Worm (Caenorhabditis elegans) whole organism, L4 larva: ENCODE data around the gene tag-243.

Experiments used
- D1046.2 ChIP-seq: fragments of 200-800 bp; sonication (Bioruptor generic); IDR thresholded peaks from 2 replicates; pipeline ENCODE4 v1.3.6; 2022; ENCODE audit warnings: missing genetic modification characterization, missing compliant biosample characterization
- F49E8.2 ChIP-seq: sonication (generic microtip); optimal IDR thresholded peaks from 2 replicates; lab custom pipeline; 2016; ENCODE audit warnings: missing compliant biosample characterization, mild to moderate bottlenecking, missing genetic modification characterization, borderline replicate concordance
- Y75B8A.6 ChIP-seq: fragments of 200-800 bp; sonication (Bioruptor generic); IDR thresholded peaks from 2 replicates; pipeline ENCODE4 v1.3.6; 2022; ENCODE audit warnings: missing genetic modification reagents, missing genetic modification characterization, missing compliant biosample characterization
- aha-1 ChIP-seq: fragments of 150-350 bp; peaks from one replicate; lab custom pipeline; 2014; ENCODE audit warnings: missing biosample characterization, missing genetic modification characterization
- ceh-28 ChIP-seq: fragments of 150-350 bp; optimal IDR thresholded peaks from 2 replicates; lab custom pipeline; 2014; ENCODE audit warnings: missing biosample characterization, missing genetic modification reagents, missing genetic modification characterization
- ceh-62 ChIP-seq: sonication (generic microtip); optimal IDR thresholded peaks from 2 replicates; lab custom pipeline; 2017; ENCODE audit warnings: missing biosample characterization, missing genetic modification characterization
- ces-1 ChIP-seq: fragments of 150-350 bp; sonication (generic microtip); optimal IDR thresholded peaks from 4 replicates; lab custom pipeline; 2014; ENCODE audit warnings: missing biosample characterization, missing genetic modification reagents, missing genetic modification characterization
- cey-2 ChIP-seq: sonication (generic microtip); optimal IDR thresholded peaks from 3 replicates; lab custom pipeline; 2017; ENCODE audit warnings: missing genetic modification characterization, mild to moderate bottlenecking, missing compliant biosample characterization, antibody characterized with exemption, borderline replicate concordance; ENCODE audit not compliant: insufficient read depth
- daf-16 ChIP-seq, 3 experiments: sonication (generic microtip); optimal IDR thresholded peaks; 2 replicates each; lab custom pipeline; 2016 to 2017; ENCODE audit warnings: missing genetic modification characterization in 3 of 3, missing genetic modification reagents in 3 of 3, mild to moderate bottlenecking in 2 of 3, missing compliant biosample characterization in 2 of 3, missing biosample characterization in 1 of 3, moderate library complexity in 1 of 3
- daf-8 ChIP-seq: fragments of 200-800 bp; sonication (Bioruptor generic); IDR thresholded peaks from 2 replicates; pipeline ENCODE4 v1.3.6; 2022; ENCODE audit warnings: missing genetic modification characterization, missing compliant biosample characterization
- dmd-6 ChIP-seq: fragments of 200-800 bp; sonication (Bioruptor generic); IDR thresholded peaks from 2 replicates; pipeline ENCODE4 v1.3.6; 2022; ENCODE audit warnings: missing genetic modification reagents, missing genetic modification characterization, missing compliant biosample characterization
- egl-43 ChIP-seq: fragments of 200-800 bp; sonication (Bioruptor generic); IDR thresholded peaks from 2 replicates; pipeline ENCODE4 v1.3.6; 2022; ENCODE audit warnings: missing genetic modification reagents, missing genetic modification characterization, missing compliant biosample characterization
- hif-1 ChIP-seq, 2 experiments: sonication (generic microtip); optimal IDR thresholded peaks; 2 replicates each; lab custom pipeline; 2016 to 2017; ENCODE audit warnings: missing compliant biosample characterization in 2 of 2, missing genetic modification characterization in 2 of 2, missing genetic modification reagents in 2 of 2, missing genotype in 2 of 2, mild to moderate bottlenecking in 1 of 2
- hlh-30 ChIP-seq: sonication (generic microtip); optimal IDR thresholded peaks from 2 replicates; lab custom pipeline; 2017; ENCODE audit warnings: antibody characterized with exemption, mild to moderate bottlenecking, missing genetic modification characterization, missing compliant biosample characterization; ENCODE audit not compliant: insufficient read depth
- hmg-1.1 ChIP-seq: fragments of 200-800 bp; sonication (Bioruptor generic); IDR thresholded peaks from 2 replicates; pipeline ENCODE4 v1.3.6; 2022; ENCODE audit warnings: missing genetic modification reagents, missing genetic modification characterization, missing compliant biosample characterization
- lin-15B ChIP-seq: fragments of 150-350 bp; sonication (generic microtip); optimal IDR thresholded peaks from 3 replicates; lab custom pipeline; 2014; ENCODE audit warnings: missing biosample characterization, missing genetic modification characterization
- lin-29 ChIP-seq: fragments of 200-800 bp; sonication (Bioruptor generic); IDR thresholded peaks from 2 replicates; pipeline ENCODE4 v1.3.6; 2022; ENCODE audit warnings: missing genetic modification reagents, missing genetic modification characterization, missing compliant biosample characterization
- lir-3 ChIP-seq: sonication (generic microtip); optimal IDR thresholded peaks from 2 replicates; lab custom pipeline; 2016; ENCODE audit warnings: mild to moderate bottlenecking, missing genetic modification characterization, missing compliant biosample characterization
- lsy-2 ChIP-seq, 2 experiments: fragments of 150-350 bp in 1 of 2; sonication (generic microtip) in 1 of 2; optimal IDR thresholded peaks; 2 replicates each; lab custom pipeline; 2014 to 2017; ENCODE audit warnings: missing biosample characterization in 2 of 2, missing genetic modification characterization in 2 of 2
- madf-9 ChIP-seq: fragments of 200-800 bp; sonication (Bioruptor generic); conservative IDR thresholded peaks from 2 replicates; pipeline ENCODE4 v1.3.6; 2022; ENCODE audit warnings: missing genetic modification reagents, missing genetic modification characterization, missing compliant biosample characterization
- mxl-3 ChIP-seq: fragments of 200-800 bp; sonication (Bioruptor generic); optimal IDR thresholded peaks from 2 replicates; lab custom pipeline; 2018; ENCODE audit warnings: mild to moderate bottlenecking, missing genetic modification characterization, missing compliant biosample characterization
- nhr-11 ChIP-seq: fragments of 150-350 bp; optimal IDR thresholded peaks from 2 replicates; lab custom pipeline; 2014; ENCODE audit warnings: missing biosample characterization, missing genetic modification characterization
- nhr-25 ChIP-seq: sonication (generic microtip); optimal IDR thresholded peaks from 2 replicates; lab custom pipeline; 2017; ENCODE audit warnings: missing genetic modification characterization, mild to moderate bottlenecking, missing compliant biosample characterization, antibody characterized with exemption, moderate library complexity, borderline replicate concordance; ENCODE audit not compliant: insufficient read depth
- nhr-28 ChIP-seq: fragments of 150-350 bp; optimal IDR thresholded peaks from 2 replicates; lab custom pipeline; 2014; ENCODE audit warnings: missing biosample characterization, missing genetic modification characterization
- nhr-48 ChIP-seq: sonication (generic microtip); optimal IDR thresholded peaks from 2 replicates; lab custom pipeline; 2016; ENCODE audit warnings: mild to moderate bottlenecking, missing genetic modification characterization, missing compliant biosample characterization
- php-3 ChIP-seq: fragments of 200-800 bp; sonication (Bioruptor generic); IDR thresholded peaks from 2 replicates; pipeline ENCODE4 v1.3.6; 2022; ENCODE audit warnings: missing genetic modification reagents, missing genetic modification characterization, missing compliant biosample characterization
- set-16 ChIP-seq: fragments of 200-800 bp; sonication (Bioruptor generic); IDR thresholded peaks from 2 replicates; pipeline ENCODE4 v1.3.6; 2022; ENCODE audit warnings: missing genetic modification reagents, missing genetic modification characterization, missing compliant biosample characterization
- spr-1 ChIP-seq: sonication (generic microtip); optimal IDR thresholded peaks from 2 replicates; lab custom pipeline; 2016; ENCODE audit warnings: mild to moderate bottlenecking, missing genetic modification characterization, missing compliant biosample characterization
- tra-1 ChIP-seq: fragments of 200-800 bp; sonication (Bioruptor generic); IDR thresholded peaks from 2 replicates; pipeline ENCODE4 v1.3.6; 2022; ENCODE audit warnings: missing genetic modification reagents, missing genetic modification characterization, missing compliant biosample characterization
- unc-130 ChIP-seq: sonication (generic microtip); optimal IDR thresholded peaks from 2 replicates; lab custom pipeline; 2016; ENCODE audit warnings: missing genetic modification reagents, missing genetic modification characterization, missing compliant biosample characterization
- unc-39 ChIP-seq: sonication (generic microtip); optimal IDR thresholded peaks from 2 replicates; lab custom pipeline; 2017; ENCODE audit warnings: missing biosample characterization, missing genetic modification characterization
- unc-62 ChIP-seq, 3 experiments: fragments of 150-350 bp in 1 of 3; sonication (generic microtip); optimal IDR thresholded peaks in 2 of 3; peaks in 1 of 3; 1 replicate in 1 of 3; 2 replicates in 2 of 3; lab custom pipeline; 2014 to 2017; ENCODE audit warnings: missing biosample characterization in 3 of 3, missing genetic modification characterization in 3 of 3, missing genetic modification reagents in 3 of 3, missing genotype in 1 of 3
- zip-11 ChIP-seq: fragments of 200-800 bp; sonication (Bioruptor generic); IDR thresholded peaks from 2 replicates; pipeline ENCODE4 v1.3.6; 2022; ENCODE audit warnings: missing genetic modification characterization, missing compliant biosample characterization

The tag-243 gene

ce11 chrIII:4689595-4689994 lies 1.3 kb upstream of the tag-243 start (continued):
- TF ChIP-seq spr-1 (tag; lab: Kevin White, UChicago) (peak; percentile 81), madf-9 (peak; percentile 82), ceh-62 (tag; lab: Kevin White, UChicago) (no peak), nhr-48 (tag; lab: Kevin White, UChicago) (peak; percentile 77), ces-1 (GFP tag; lab: Kevin White, UChicago) (no peak), daf-16 (GFP tag; optimal IDR thresholded peaks at IDR 0.05; lab: Kevin White, UChicago) (peak; percentile 70 to 80), daf-16 (tag; optimal IDR thresholded peaks at IDR 0.05; lab: Kevin White, UChicago) (peak; percentile 68), nhr-28 (peak; percentile 48), cey-2 (tag; lab: Kevin White, UChicago) (no peak), tra-1 (GFP tag; lab: Robert Waterston, UW) (no peak; the same call in 1 of the 2 replicates), egl-43 (GFP tag; lab: Robert Waterston, UW) (peak; percentile 94), unc-130 (peak; percentile 84), daf-8 (GFP tag; lab: Robert Waterston, UW) (0 out of 2 replicates have a peak, but pooled peaks have one; percentile 59), D1046.2 (GFP tag; lab: Robert Waterston, UW) (peak; percentile 84), dmd-6 (peak; percentile 77), hmg-1.1 (GFP tag; lab: Robert Waterston, UW) (peak; percentile 80), ceh-28 (tag; lab: Kevin White, UChicago) (no peak), hlh-30 (tag; lab: Kevin White, UChicago) (peak; percentile 87), zip-11 (GFP tag; lab: Robert Waterston, UW) (peak; percentile 71; the same call in 1 of the 2 replicates), lin-15B (no peak), Y75B8A.6 (GFP tag; lab: Robert Waterston, UW) (no peak; the same call in 1 of the 2 replicates), F49E8.2 (peak; percentile 75)

ce11 chrIII:4688965-4689364 lies 709 bp upstream of the tag-243 start, which contains the start of gene ppat-1:
ppat-1 (plus strand) TSS chrIII:4689280.
- TF ChIP-seq lsy-2 (tag; optimal IDR thresholded peaks at IDR 0.05; lab: Kevin White, UChicago) (no peak), php-3 (GFP tag; lab: Robert Waterston, UW) (0 out of 2 replicates have a peak, but pooled peaks have one; percentile 14), daf-16 (GFP tag; optimal IDR thresholded peaks at IDR 0.05; lab: Kevin White, UChicago) (no peak), daf-16 (tag; optimal IDR thresholded peaks at IDR 0.05; lab: Kevin White, UChicago) (peak; percentile 73), aha-1 (tag; lab: Kevin White, UChicago) (peak; percentile 75)

ce11 chrIII:4687134-4687533 lies 1.1 kb downstream of the tag-243 start:
- no peak for TF ChIP-seq lir-3 (tag; lab: Kevin White, UChicago)
- no peak for TF ChIP-seq mxl-3 (GFP tag; lab: Kevin White, UChicago)
- no peak for TF ChIP-seq lin-29 (GFP tag; lab: Robert Waterston, UW)
- no peak for TF ChIP-seq D1046.2 (GFP tag; lab: Robert Waterston, UW)
- TF ChIP-seq unc-62 (GFP tag; optimal IDR thresholded peaks at IDR 0.05 in 1 of 2; lab: Kevin White, UChicago) = peak in 1 of 2 experiments; percentile 42
- TF ChIP-seq unc-62 (tag; optimal IDR thresholded peaks at IDR 0.05; lab: Kevin White, UChicago) = no peak
- TF ChIP-seq nhr-25 = no peak
- TF ChIP-seq daf-16 (GFP tag; optimal IDR thresholded peaks at IDR 0.05; lab: Kevin White, UChicago) = peak in 1 of 2 experiments; percentile 87
- TF ChIP-seq daf-16 (tag; optimal IDR thresholded peaks at IDR 0.05; lab: Kevin White, UChicago) = no peak
- peak; percentile 50 for TF ChIP-seq nhr-11 (tag; lab: Kevin White, UChicago)
- peak in 1 of 2 experiments; percentile 15 for TF ChIP-seq hif-1 (tag; optimal IDR thresholded peaks at IDR 0.05; lab: Kevin White, UChicago)
- TF ChIP-seq set-16 (GFP tag; lab: Robert Waterston, UW) = no peak
- TF ChIP-seq unc-39 (tag; lab: Kevin White, UChicago) = no peak
- TF ChIP-seq, all 104 proteins: peak for 4
